Worm (Caenorhabditis elegans): ENCODE data around the gene fbxa-82.

Gene fbxa-82

ce11 chrV:15052368-15052767 lies at the start of gene fbxa-82, which contains the start of gene C25D7.5:
TSS of gene fbxa-82 (minus strand) at chrV:15052530.
TSS of gene C25D7.5 (plus strand) at chrV:15052650.
- no peak for TF ChIP-seq lin-38 (GFP tag; IDR thresholded peaks at IDR 0.05)
- no peak for TF ChIP-seq daf-16 (GFP tag; optimal IDR thresholded peaks at IDR 0.05)
- TF ChIP-seq daf-16 (tag; optimal IDR thresholded peaks at IDR 0.05), result peak; percentile 59
- TF ChIP-seq zip-2 (tag; optimal IDR thresholded peaks at IDR 0.05), result peak; percentile 82
- TF ChIP-seq nhr-28 (tag; optimal IDR thresholded peaks at IDR 0.05), result peak; percentile 43
- TF ChIP-seq pqm-1 (tag; optimal IDR thresholded peaks at IDR 0.05), result peak; percentile 24
- peak; percentile 62 for TF ChIP-seq ztf-7 (tag; optimal IDR thresholded peaks at IDR 0.05)
- TF ChIP-seq nhr-77 (tag; optimal IDR thresholded peaks at IDR 0.05), result peak; percentile 57
- no peak for TF ChIP-seq ZK337.2 (GFP tag; IDR thresholded peaks at IDR 0.05)
- no peak for TF ChIP-seq ceh-82 (tag; optimal IDR thresholded peaks at IDR 0.05)

- no peak for TF ChIP-seq madf-9 (GFP tag; conservative IDR thresholded peaks at IDR 0.05)
Measured at ce11 chrV:15099447-15099846, 47.1 kb upstream of the fbxa-82 start, which contains the start of gene C01G10.1. TSS of gene C01G10.1 (plus strand) at chrV:15099747.

- TF ChIP-seq lin-29 (GFP tag; IDR thresholded peaks at IDR 0.05), result no peak
- no peak for TF ChIP-seq gei-8 (GFP tag; optimal IDR thresholded peaks at IDR 0.05)
- no peak for TF ChIP-seq jun-1 (tag; optimal IDR thresholded peaks at IDR 0.05)
- no peak for TF ChIP-seq hlh-30 (tag; optimal IDR thresholded peaks at IDR 0.05; ENCODE audit: insufficient read depth)
- no peak for TF ChIP-seq F49E8.2 (tag; optimal IDR thresholded peaks at IDR 0.05; ENCODE audit: borderline replicate concordance)
Measured at ce11 chrV:15094749-15095148, 42.4 kb upstream of the fbxa-82 start, which contains the start of gene srx-78. TSS of gene srx-78 (plus strand) at chrV:15095049.

- TF ChIP-seq ceh-32 (tag; optimal IDR thresholded peaks at IDR 0.05; ENCODE audit: poor library complexity) (no peak), tag-97 (GFP tag; IDR thresholded peaks at IDR 0.05) (no peak), rbr-2 (tag; optimal IDR thresholded peaks at IDR 0.05) (no peak), ceh-20 (GFP tag; IDR thresholded peaks at IDR 0.05) (no peak), mdl-1 (tag; optimal IDR thresholded peaks at IDR 0.05) (no peak), snpc-1.2 (GFP tag; IDR thresholded peaks at IDR 0.05) (no peak), F44E2.7 (GFP tag; IDR thresholded peaks at IDR 0.05) (no peak), pqm-1 (tag; optimal IDR thresholded peaks at IDR 0.05) (no peak), Y5F2A.4 (GFP tag; optimal IDR thresholded peaks at IDR 0.05) (no peak), lin-15B (tag; optimal IDR thresholded peaks at IDR 0.05) (no peak), F26F4.8 (GFP tag; conservative IDR thresholded peaks at IDR 0.05) (no peak), ceh-44 (GFP tag; IDR thresholded peaks at IDR 0.05) (no peak), lin-1 (GFP tag; IDR thresholded peaks at IDR 0.05) (no peak), ctbp-1 (GFP tag; IDR thresholded peaks at IDR 0.05) (no peak), mxl-2 (GFP tag; conservative IDR thresholded peaks at IDR 0.05) (no peak), zip-11 (GFP tag; IDR thresholded peaks at IDR 0.05) (no peak), nhr-111 (GFP tag; optimal IDR thresholded peaks at IDR 0.05) (no peak), unc-39 (tag; optimal IDR thresholded peaks at IDR 0.05) (no peak), lsy-2 (tag; optimal IDR thresholded peaks at IDR 0.05) (no peak), hmg-1.1 (GFP tag; IDR thresholded peaks at IDR 0.05) (no peak)
Measured at ce11 chrV:15092666-15093065, 40.3 kb upstream of the fbxa-82 start, which contains the start of gene txt-12. TSS of gene txt-12 (plus strand) at chrV:15092966.

ce11 chrV:15090457-15090856 lies 38.1 kb upstream of the fbxa-82 start, which contains the start of gene C01G10.17:
TSS of gene C01G10.17 (plus strand) at chrV:15090757.
- TF ChIP-seq unc-62 (GFP tag; optimal IDR thresholded peaks at IDR 0.05 in 1 of 2), result no peak
- TF ChIP-seq unc-62 (tag; optimal IDR thresholded peaks at IDR 0.05), result no peak
- TF ChIP-seq ZK546.5 (tag; optimal IDR thresholded peaks at IDR 0.05), result no peak
- TF ChIP-seq zfp-3 (GFP tag; conservative IDR thresholded peaks at IDR 0.05), result no peak
- TF ChIP-seq tra-1 (GFP tag; IDR thresholded peaks at IDR 0.05), result no peak
- TF ChIP-seq mdl-1 (tag; optimal IDR thresholded peaks at IDR 0.05), result no peak
- TF ChIP-seq daf-12 (tag; optimal IDR thresholded peaks at IDR 0.05), result no peak
- TF ChIP-seq tag-97 (GFP tag; IDR thresholded peaks at IDR 0.05), result no peak
- TF ChIP-seq hlh-11 (tag; optimal IDR thresholded peaks at IDR 0.05), result no peak
- TF ChIP-seq lsy-2 (tag; optimal IDR thresholded peaks at IDR 0.05), result no peak
- no peak for TF ChIP-seq ceh-82 (tag; optimal IDR thresholded peaks at IDR 0.05)
- TF ChIP-seq nhr-41 (GFP tag; IDR thresholded peaks at IDR 0.05), result no peak
- TF ChIP-seq mxl-3 (GFP tag; optimal IDR thresholded peaks at IDR 0.05), result no peak
- TF ChIP-seq snpc-1.2 (GFP tag; IDR thresholded peaks at IDR 0.05), result no peak
- no peak for TF ChIP-seq spr-1 (tag; optimal IDR thresholded peaks at IDR 0.05)
- no peak for TF ChIP-seq ceh-44 (GFP tag; IDR thresholded peaks at IDR 0.05)
- no peak for TF ChIP-seq daf-16 (GFP tag; optimal IDR thresholded peaks at IDR 0.05)
- TF ChIP-seq daf-16 (tag; optimal IDR thresholded peaks at IDR 0.05), result no peak
- no peak for TF ChIP-seq ceh-62 (tag; optimal IDR thresholded peaks at IDR 0.05)

Data from whole organism, L4 larva.